Worm (Caenorhabditis elegans): Measurements from ENCODE around the gene sri-28.
A peak's percentile ranks its signal among the peaks of the same experiment; 100 is the strongest.

Gene sri-28

ce11 chrII:3008400-3008799 is 40.1 kb upstream of the sri-28 start, which contains the start of gene sdz-5:
Gene sdz-5, plus strand, starts transcription at chrII:3008700.
- no peak for TF ChIP-seq nfya-1 (tag; optimal IDR thresholded peaks at IDR 0.05; ENCODE audit: insufficient read depth)
- TF ChIP-seq fkh-2 (tag; optimal IDR thresholded peaks at IDR 0.05) = no peak
- no peak for TF ChIP-seq elt-2 (tag; optimal IDR thresholded peaks at IDR 0.05)
- TF ChIP-seq pha-4 (tag; optimal IDR thresholded peaks at IDR 0.05) = no peak
- TF ChIP-seq nhr-77 (tag; optimal IDR thresholded peaks at IDR 0.05) = no peak
- no peak for TF ChIP-seq unc-62 (GFP tag; optimal IDR thresholded peaks at IDR 0.05)
- TF ChIP-seq mml-1 (tag; optimal IDR thresholded peaks at IDR 0.05) = no peak
- TF ChIP-seq ztf-11 (tag; optimal IDR thresholded peaks at IDR 0.05) = no peak

DNA sequence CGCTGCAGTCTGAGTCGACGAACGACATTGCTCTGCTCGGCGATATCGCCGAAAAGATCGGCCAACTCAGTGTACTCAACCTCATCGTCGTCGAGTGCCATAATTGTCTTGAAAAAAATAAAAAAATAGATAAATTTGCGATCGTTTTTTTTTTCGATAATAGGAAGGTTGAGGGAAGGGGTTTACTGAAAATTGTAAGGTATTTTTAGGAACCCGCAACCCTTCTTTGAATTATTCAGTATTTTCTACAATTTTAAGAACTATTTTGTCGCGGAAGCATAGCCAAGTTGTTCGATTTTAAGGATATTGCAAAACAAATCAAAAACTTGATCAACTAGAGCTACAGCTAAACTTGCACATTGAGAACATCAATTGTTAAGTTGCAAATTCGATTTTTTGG is 36.3 kb upstream of the sri-28 start, which contains the start of gene C41H7.9:
Gene C41H7.9 (minus strand): TSS at position 101 of the 400 bp plus-strand sequence.
- no peak for TF ChIP-seq ZK546.5 (tag; optimal IDR thresholded peaks at IDR 0.05)
- no peak for TF ChIP-seq lsy-12 (tag; optimal IDR thresholded peaks at IDR 0.05)
- TF ChIP-seq ceh-28 (tag; optimal IDR thresholded peaks at IDR 0.05) = no peak
- no peak for TF ChIP-seq eor-1 (tag; optimal IDR thresholded peaks at IDR 0.05)
- no peak for TF ChIP-seq nhr-77 (tag; optimal IDR thresholded peaks at IDR 0.05)
- TF ChIP-seq unc-62 (GFP tag; optimal IDR thresholded peaks at IDR 0.05) = no peak
- TF ChIP-seq ceh-16 (tag; optimal IDR thresholded peaks at IDR 0.05) = no peak
- TF ChIP-seq nhr-23 (tag; optimal IDR thresholded peaks at IDR 0.05) = no peak
- no peak for TF ChIP-seq ceh-82 (tag; optimal IDR thresholded peaks at IDR 0.05)
- no peak for TF ChIP-seq tbx-2 (tag; optimal IDR thresholded peaks at IDR 0.05)
- TF ChIP-seq nhr-237 (tag; optimal IDR thresholded peaks at IDR 0.05) = no peak
- TF ChIP-seq ztf-4 (tag; optimal IDR thresholded peaks at IDR 0.05) = no peak
- TF ChIP-seq lin-15B (tag; optimal IDR thresholded peaks at IDR 0.05) = no peak
- no peak for TF ChIP-seq nhr-43 (tag; optimal IDR thresholded peaks at IDR 0.05; ENCODE audit: poor library complexity, severe bottlenecking)
- no peak for TF ChIP-seq elt-1 (tag; optimal IDR thresholded peaks at IDR 0.05)
- TF ChIP-seq egl-5 (tag; optimal IDR thresholded peaks at IDR 0.05) = no peak
- TF ChIP-seq elt-3 (tag; optimal IDR thresholded peaks at IDR 0.05) = no peak

ce11 chrII:3014196-3014849 is 34.2 kb upstream of the sri-28 start, which contains the start of gene C41H7.2:
Gene C41H7.2, plus strand, starts transcription at chrII:3014817.
- TF ChIP-seq nfya-1 (tag; optimal IDR thresholded peaks at IDR 0.05; ENCODE audit: insufficient read depth) = peak; percentile 83
- no peak for TF ChIP-seq ZK546.5 (tag; optimal IDR thresholded peaks at IDR 0.05)
- no peak for TF ChIP-seq nhr-43 (tag; optimal IDR thresholded peaks at IDR 0.05; ENCODE audit: poor library complexity, severe bottlenecking)
- TF ChIP-seq pqm-1 (tag; optimal IDR thresholded peaks at IDR 0.05) = peak; percentile 49
- no peak for TF ChIP-seq hmg-11 (tag; optimal IDR thresholded peaks at IDR 0.05)
- no peak for TF ChIP-seq elt-1 (tag; optimal IDR thresholded peaks at IDR 0.05)
- no peak for TF ChIP-seq zag-1 (tag; optimal IDR thresholded peaks at IDR 0.05)
- no peak for TF ChIP-seq fkh-2 (tag; optimal IDR thresholded peaks at IDR 0.05)
- TF ChIP-seq aly-2 (tag; optimal IDR thresholded peaks at IDR 0.05) = no peak
- TF ChIP-seq mml-1 (tag; optimal IDR thresholded peaks at IDR 0.05) = no peak
- TF ChIP-seq ztf-11 (tag; optimal IDR thresholded peaks at IDR 0.05) = no peak
- no peak for TF ChIP-seq lin-39 (tag; optimal IDR thresholded peaks at IDR 0.05)
- peak; percentile 91 for TF ChIP-seq elt-2 (tag; optimal IDR thresholded peaks at IDR 0.05)
- TF ChIP-seq egl-5 (tag; optimal IDR thresholded peaks at IDR 0.05) = no peak

- TF ChIP-seq nhr-76 (tag; optimal IDR thresholded peaks at IDR 0.05) (no peak), ceh-9 (tag; optimal IDR thresholded peaks at IDR 0.05) (no peak), unc-62 (GFP tag; optimal IDR thresholded peaks at IDR 0.05) (no peak), nfya-1 (tag; optimal IDR thresholded peaks at IDR 0.05; ENCODE audit: insufficient read depth) (no peak), ceh-28 (tag; optimal IDR thresholded peaks at IDR 0.05) (no peak)
Measured at ce11 chrII:3019807-3020206, 28.7 kb upstream of the sri-28 start, which contains the start of gene clec-3. Gene clec-3, minus strand, starts transcription at chrII:3019907.

ce11 chrII:3020899-3021298 is 27.6 kb upstream of the sri-28 start:
- TF ChIP-seq nhr-25 (tag; optimal IDR thresholded peaks at IDR 0.05) = no peak
- TF ChIP-seq daf-12 (tag; optimal IDR thresholded peaks at IDR 0.05) = no peak
- no peak for TF ChIP-seq elt-1 (tag; optimal IDR thresholded peaks at IDR 0.05)
- TF ChIP-seq nhr-237 (tag; optimal IDR thresholded peaks at IDR 0.05) = no peak
- no peak for TF ChIP-seq lin-15B (tag; optimal IDR thresholded peaks at IDR 0.05)
- TF ChIP-seq nhr-23 (tag; optimal IDR thresholded peaks at IDR 0.05) = no peak
- no peak for TF ChIP-seq R02D3.7 (tag; optimal IDR thresholded peaks at IDR 0.05)
- TF ChIP-seq egl-27 (tag; optimal IDR thresholded peaks at IDR 0.05) = no peak
